Worm (Caenorhabditis elegans) whole organism, L2 larva: ENCODE data around the gene mdt-29.

Source experiments
- R02D3.7 ChIP-seq: fragments of 150-350 bp; optimal IDR thresholded peaks from 2 replicates; lab custom pipeline; 2014; ENCODE audit warnings: missing biosample characterization, missing genetic modification characterization
- ZK546.5 ChIP-seq: sonication (generic microtip); optimal IDR thresholded peaks from 2 replicates; lab custom pipeline; 2017; ENCODE audit warnings: missing biosample characterization, missing genetic modification characterization
- ama-1 ChIP-seq: fragments of 150-350 bp; optimal IDR thresholded peaks from 2 replicates; lab custom pipeline; 2018; ENCODE audit warnings: inconsistent platforms
- ceh-82 ChIP-seq: fragments of 150-350 bp; optimal IDR thresholded peaks from 2 replicates; lab custom pipeline; 2014; ENCODE audit warnings: missing biosample characterization, missing genetic modification characterization
- lin-11 ChIP-seq: fragments of 150-350 bp; sonication (generic microtip); optimal IDR thresholded peaks from 2 replicates; lab custom pipeline; 2014; ENCODE audit warnings: missing biosample characterization, missing genetic modification characterization, inconsistent platforms, mixed read lengths
- mdl-1 ChIP-seq, 2 experiments: fragments of 150-350 bp in 1 of 2; sonication (generic microtip) in 1 of 2; optimal IDR thresholded peaks; 2 replicates each; lab custom pipeline; 2017; ENCODE audit warnings: missing biosample characterization in 2 of 2, missing genetic modification characterization in 2 of 2
- nhr-11 ChIP-seq: fragments of 150-350 bp; optimal IDR thresholded peaks from 2 replicates; lab custom pipeline; 2014; ENCODE audit warnings: missing biosample characterization, missing genetic modification characterization
- nhr-129 ChIP-seq: fragments of 150-350 bp; optimal IDR thresholded peaks from 2 replicates; lab custom pipeline; 2014; ENCODE audit warnings: missing biosample characterization, missing genetic modification characterization
- nhr-21 ChIP-seq: fragments of 150-350 bp; optimal IDR thresholded peaks from 2 replicates; lab custom pipeline; 2014; ENCODE audit warnings: missing biosample characterization, missing genetic modification characterization
- nhr-237 ChIP-seq: fragments of 150-350 bp; optimal IDR thresholded peaks from 2 replicates; lab custom pipeline; 2014; ENCODE audit warnings: missing biosample characterization, missing genetic modification characterization
- skn-1 ChIP-seq: sonication (generic microtip); optimal IDR thresholded peaks from 2 replicates; lab custom pipeline; 2017; ENCODE audit warnings: missing biosample characterization, missing genetic modification characterization
- unc-62 ChIP-seq: fragments of 150-350 bp; optimal IDR thresholded peaks from 2 replicates; lab custom pipeline; 2014; ENCODE audit warnings: missing biosample characterization, missing genetic modification reagents, missing genetic modification characterization
- zag-1 ChIP-seq: fragments of 150-350 bp; optimal IDR thresholded peaks from 2 replicates; lab custom pipeline; 2014; ENCODE audit warnings: missing biosample characterization, missing genetic modification characterization
- ztf-11 ChIP-seq: sonication (generic microtip); optimal IDR thresholded peaks from 2 replicates; lab custom pipeline; 2017; ENCODE audit warnings: missing biosample characterization, missing genetic modification characterization

DNA sequence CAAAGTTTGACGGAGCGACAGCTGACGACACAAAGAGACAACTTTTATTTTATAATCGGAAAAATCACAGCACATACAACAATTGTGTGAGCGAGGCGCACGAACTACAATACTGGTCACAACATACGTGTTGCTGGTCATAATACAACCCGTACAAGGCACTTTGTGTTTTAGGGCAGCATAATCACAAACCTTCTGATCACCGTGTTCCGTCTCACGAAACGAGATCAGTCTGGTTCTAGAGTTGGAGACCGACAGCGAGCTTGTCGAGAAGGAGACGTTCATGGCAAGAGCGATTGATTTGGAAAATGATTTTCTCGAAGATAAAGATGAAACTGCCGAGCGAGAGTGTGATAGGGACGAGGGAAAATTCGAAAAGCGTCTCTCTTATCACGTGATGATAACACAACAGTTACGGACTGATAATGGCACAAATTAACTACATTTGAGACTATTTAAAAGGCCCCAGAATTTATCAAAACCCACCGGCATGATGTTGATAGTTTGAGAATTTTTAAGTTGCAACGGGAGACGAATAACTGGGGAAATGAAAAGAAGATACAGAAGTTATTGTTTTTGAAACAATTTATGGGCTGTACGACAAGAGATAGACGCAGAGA, 6.2 kb upstream of the mdt-29 start:
- no peak for TF ChIP-seq R02D3.7 (tag; lab: Kevin White, UChicago)
- no peak for TF ChIP-seq ceh-82 (tag; lab: Kevin White, UChicago)
- TF ChIP-seq lin-11 (tag; lab: Kevin White, UChicago), result no peak
- TF ChIP-seq unc-62 (GFP tag; lab: Kevin White, UChicago), result no peak
- no peak for TF ChIP-seq ztf-11 (tag; lab: Kevin White, UChicago)
- no peak for TF ChIP-seq skn-1 (tag; lab: Kevin White, UChicago)
- TF ChIP-seq ama-1, result no peak
- no peak for TF ChIP-seq ZK546.5
- no peak for TF ChIP-seq mdl-1 (tag; optimal IDR thresholded peaks at IDR 0.05; lab: Kevin White, UChicago)
- TF ChIP-seq nhr-11, result no peak
- TF ChIP-seq nhr-129 (tag; lab: Kevin White, UChicago), result peak; percentile 28
- TF ChIP-seq zag-1 (tag; lab: Kevin White, UChicago), result no peak
- TF ChIP-seq nhr-237, result no peak
- TF ChIP-seq nhr-21 (tag; lab: Kevin White, UChicago), result peak; percentile 23
